Worm (Caenorhabditis elegans) whole organism, L4 larva: Measurements from ENCODE around the gene daf-12.

Experiments
- D1046.2 ChIP-seq: fragments of 200-800 bp; sonication (Bioruptor generic); IDR thresholded peaks from 2 replicates; pipeline ENCODE4 v1.3.6; 2022; ENCODE audit warnings: missing genetic modification characterization, missing compliant biosample characterization
- F10B5.3 ChIP-seq: sonication (generic microtip); optimal IDR thresholded peaks from 2 replicates; lab custom pipeline; 2016; ENCODE audit warnings: mild to moderate bottlenecking, missing genetic modification characterization, missing compliant biosample characterization
- F37D6.2 ChIP-seq: sonication (generic microtip); optimal IDR thresholded peaks from 2 replicates; lab custom pipeline; 2016; ENCODE audit warnings: mild to moderate bottlenecking, missing genetic modification characterization, missing compliant biosample characterization
- F49E8.2 ChIP-seq: sonication (generic microtip); optimal IDR thresholded peaks from 2 replicates; lab custom pipeline; 2016; ENCODE audit warnings: missing compliant biosample characterization, mild to moderate bottlenecking, missing genetic modification characterization, borderline replicate concordance
- T20F7.1 ChIP-seq: fragments of 200-800 bp; sonication (Bioruptor generic); optimal IDR thresholded peaks from 2 replicates; lab custom pipeline; 2018; ENCODE audit warnings: mild to moderate bottlenecking, missing genetic modification characterization, missing compliant biosample characterization
- T26A8.4 ChIP-seq: fragments of 200-800 bp; sonication (Bioruptor generic); IDR thresholded peaks from 2 replicates; pipeline ENCODE4 v1.3.6; 2022; ENCODE audit warnings: missing genetic modification characterization, missing compliant biosample characterization
- Y48G9A.11 ChIP-seq: fragments of 200-800 bp; sonication (Bioruptor generic); IDR thresholded peaks from 2 replicates; pipeline ENCODE4 v1.3.6; 2022; ENCODE audit warnings: missing genetic modification reagents, missing genetic modification characterization, missing compliant biosample characterization
- ZK546.5 ChIP-seq, 2 experiments: sonication (generic microtip); optimal IDR thresholded peaks; 2 replicates each; lab custom pipeline; 2017; ENCODE audit warnings: missing biosample characterization in 2 of 2, missing genetic modification characterization in 2 of 2
- aly-2 ChIP-seq: sonication (generic microtip); optimal IDR thresholded peaks from 2 replicates; lab custom pipeline; 2018; ENCODE audit warnings: missing biosample characterization, missing genetic modification characterization
- arid-1 ChIP-seq: fragments of 200-800 bp; sonication (Bioruptor generic); conservative IDR thresholded peaks from 2 replicates; pipeline ENCODE4 v1.3.6; 2022; ENCODE audit warnings: missing genetic modification reagents, missing genetic modification characterization, missing compliant biosample characterization
- ceh-28 ChIP-seq: fragments of 150-350 bp; optimal IDR thresholded peaks from 2 replicates; lab custom pipeline; 2014; ENCODE audit warnings: missing biosample characterization, missing genetic modification reagents, missing genetic modification characterization
- ceh-32 ChIP-seq: sonication (generic microtip); optimal IDR thresholded peaks from 2 replicates; lab custom pipeline; 2016; ENCODE audit warnings: mild to moderate bottlenecking, missing genetic modification characterization, missing compliant biosample characterization; ENCODE audit not compliant: poor library complexity
- ceh-62 ChIP-seq: sonication (generic microtip); optimal IDR thresholded peaks from 2 replicates; lab custom pipeline; 2017; ENCODE audit warnings: missing biosample characterization, missing genetic modification characterization
- ces-1 ChIP-seq: fragments of 150-350 bp; sonication (generic microtip); optimal IDR thresholded peaks from 4 replicates; lab custom pipeline; 2014; ENCODE audit warnings: missing biosample characterization, missing genetic modification reagents, missing genetic modification characterization
- cey-2 ChIP-seq: sonication (generic microtip); optimal IDR thresholded peaks from 3 replicates; lab custom pipeline; 2017; ENCODE audit warnings: missing genetic modification characterization, mild to moderate bottlenecking, missing compliant biosample characterization, antibody characterized with exemption, borderline replicate concordance; ENCODE audit not compliant: insufficient read depth
- ctbp-1 ChIP-seq: fragments of 200-800 bp; sonication (Bioruptor generic); IDR thresholded peaks from 2 replicates; pipeline ENCODE4 v1.3.6; 2022; ENCODE audit warnings: missing genetic modification reagents, missing genetic modification characterization, missing compliant biosample characterization
- daf-16 ChIP-seq, 3 experiments: sonication (generic microtip); optimal IDR thresholded peaks; 2 replicates each; lab custom pipeline; 2016 to 2017; ENCODE audit warnings: missing genetic modification characterization in 3 of 3, missing genetic modification reagents in 3 of 3, mild to moderate bottlenecking in 2 of 3, missing compliant biosample characterization in 2 of 3, missing biosample characterization in 1 of 3, moderate library complexity in 1 of 3
- dmd-9 ChIP-seq: fragments of 200-800 bp; sonication (Bioruptor generic); IDR thresholded peaks from 2 replicates; pipeline ENCODE4 v1.3.6; 2022; ENCODE audit warnings: missing genetic modification reagents, missing genetic modification characterization, missing compliant biosample characterization
- dpl-1 ChIP-seq: fragments of 150-350 bp; optimal IDR thresholded peaks from 2 replicates; lab custom pipeline; 2014; ENCODE audit warnings: missing biosample characterization, missing genetic modification reagents, missing genetic modification characterization
- duxl-1 ChIP-seq: sonication (generic microtip); optimal IDR thresholded peaks from 2 replicates; lab custom pipeline; 2016; ENCODE audit warnings: mild to moderate bottlenecking, missing genetic modification characterization, moderate library complexity, missing compliant biosample characterization; ENCODE audit not compliant: poor library complexity
- egl-27 ChIP-seq: sonication (generic microtip); optimal IDR thresholded peaks from 3 replicates; lab custom pipeline; 2017; ENCODE audit warnings: missing biosample characterization, missing genetic modification reagents, missing genetic modification characterization
- egl-43 ChIP-seq: fragments of 200-800 bp; sonication (Bioruptor generic); IDR thresholded peaks from 2 replicates; pipeline ENCODE4 v1.3.6; 2022; ENCODE audit warnings: missing genetic modification reagents, missing genetic modification characterization, missing compliant biosample characterization
- fkh-10 ChIP-seq: fragments of 150-350 bp; optimal IDR thresholded peaks from 2 replicates; lab custom pipeline; 2014; ENCODE audit warnings: missing biosample characterization, missing genetic modification reagents, missing genetic modification characterization
- gei-8 ChIP-seq: fragments of 200-800 bp; sonication (Bioruptor generic); optimal IDR thresholded peaks from 2 replicates; lab custom pipeline; 2018; ENCODE audit warnings: mild to moderate bottlenecking, missing genetic modification characterization, missing compliant biosample characterization
- hlh-30 ChIP-seq: sonication (generic microtip); optimal IDR thresholded peaks from 2 replicates; lab custom pipeline; 2017; ENCODE audit warnings: antibody characterized with exemption, mild to moderate bottlenecking, missing genetic modification characterization, missing compliant biosample characterization; ENCODE audit not compliant: insufficient read depth
- hmg-1.1 ChIP-seq: fragments of 200-800 bp; sonication (Bioruptor generic); IDR thresholded peaks from 2 replicates; pipeline ENCODE4 v1.3.6; 2022; ENCODE audit warnings: missing genetic modification reagents, missing genetic modification characterization, missing compliant biosample characterization
- lin-13 ChIP-seq: fragments of 150-350 bp; optimal IDR thresholded peaks from 2 replicates; lab custom pipeline; 2014; ENCODE audit warnings: missing biosample characterization, missing genetic modification reagents, missing genetic modification characterization
- lin-15B ChIP-seq: fragments of 150-350 bp; sonication (generic microtip); optimal IDR thresholded peaks from 3 replicates; lab custom pipeline; 2014; ENCODE audit warnings: missing biosample characterization, missing genetic modification characterization
- lir-3 ChIP-seq: sonication (generic microtip); optimal IDR thresholded peaks from 2 replicates; lab custom pipeline; 2016; ENCODE audit warnings: mild to moderate bottlenecking, missing genetic modification characterization, missing compliant biosample characterization
- mdl-1 ChIP-seq, 2 experiments: fragments of 150-350 bp in 1 of 2; sonication (generic microtip) in 1 of 2; optimal IDR thresholded peaks; 2 replicates each; lab custom pipeline; 2014 to 2017; ENCODE audit warnings: missing biosample characterization in 2 of 2, missing genetic modification characterization in 2 of 2
- mdt-29 ChIP-seq: fragments of 200-800 bp; sonication (Bioruptor generic); IDR thresholded peaks from 2 replicates; pipeline ENCODE4 v1.3.6; 2022; ENCODE audit warnings: missing genetic modification reagents, missing genetic modification characterization, missing compliant biosample characterization
- mes-2 ChIP-seq: sonication (generic microtip); optimal IDR thresholded peaks from 2 replicates; lab custom pipeline; 2016; ENCODE audit warnings: missing genotype, mild to moderate bottlenecking, missing genetic modification characterization, missing compliant biosample characterization; ENCODE audit not compliant: poor library complexity, severe bottlenecking
- nhr-10 ChIP-seq: fragments of 150-350 bp; optimal IDR thresholded peaks from 2 replicates; lab custom pipeline; 2014; ENCODE audit warnings: missing biosample characterization, missing genetic modification characterization
- nhr-11 ChIP-seq: fragments of 150-350 bp; optimal IDR thresholded peaks from 2 replicates; lab custom pipeline; 2014; ENCODE audit warnings: missing biosample characterization, missing genetic modification characterization
- nhr-42 ChIP-seq: fragments of 200-800 bp; sonication (Bioruptor generic); IDR thresholded peaks from 2 replicates; pipeline ENCODE4 v1.3.6; 2022; ENCODE audit warnings: missing genetic modification characterization, missing compliant biosample characterization
- nhr-48 ChIP-seq: sonication (generic microtip); optimal IDR thresholded peaks from 2 replicates; lab custom pipeline; 2016; ENCODE audit warnings: mild to moderate bottlenecking, missing genetic modification characterization, missing compliant biosample characterization
- nhr-76 ChIP-seq: fragments of 150-350 bp; optimal IDR thresholded peaks from 2 replicates; lab custom pipeline; 2014; ENCODE audit warnings: missing biosample characterization, missing genetic modification characterization
- php-3 ChIP-seq: fragments of 200-800 bp; sonication (Bioruptor generic); IDR thresholded peaks from 2 replicates; pipeline ENCODE4 v1.3.6; 2022; ENCODE audit warnings: missing genetic modification reagents, missing genetic modification characterization, missing compliant biosample characterization
- pqm-1 ChIP-seq: sonication (generic microtip); optimal IDR thresholded peaks from 2 replicates; lab custom pipeline; 2017; ENCODE audit warnings: missing biosample characterization, missing genetic modification characterization
- sdz-12 ChIP-seq: fragments of 200-800 bp; sonication (Bioruptor generic); optimal IDR thresholded peaks from 2 replicates; lab custom pipeline; 2018; ENCODE audit warnings: mild to moderate bottlenecking, missing genetic modification characterization, missing compliant biosample characterization
- skn-1 ChIP-seq: fragments of 150-350 bp; optimal IDR thresholded peaks from 2 replicates; lab custom pipeline; 2014; ENCODE audit warnings: missing biosample characterization, missing genetic modification characterization
- spr-1 ChIP-seq: sonication (generic microtip); optimal IDR thresholded peaks from 2 replicates; lab custom pipeline; 2016; ENCODE audit warnings: mild to moderate bottlenecking, missing genetic modification characterization, missing compliant biosample characterization
- tag-97 ChIP-seq: fragments of 200-800 bp; sonication (Bioruptor generic); IDR thresholded peaks from 2 replicates; pipeline ENCODE4 v1.3.6; 2022; ENCODE audit warnings: missing genetic modification characterization, missing compliant biosample characterization
- unc-39 ChIP-seq: sonication (generic microtip); optimal IDR thresholded peaks from 2 replicates; lab custom pipeline; 2017; ENCODE audit warnings: missing biosample characterization, missing genetic modification characterization
- zfp-2 ChIP-seq: sonication (generic microtip); optimal IDR thresholded peaks from 2 replicates; lab custom pipeline; 2016; ENCODE audit warnings: mild to moderate bottlenecking, missing genetic modification characterization, missing compliant biosample characterization
- zfp-3 ChIP-seq: fragments of 200-800 bp; sonication (Bioruptor generic); conservative IDR thresholded peaks from 2 replicates; pipeline ENCODE4 v1.3.6; 2022; ENCODE audit warnings: missing genetic modification reagents, missing genetic modification characterization, missing compliant biosample characterization
- zip-2 ChIP-seq: fragments of 150-350 bp; optimal IDR thresholded peaks from 2 replicates; lab custom pipeline; 2014; ENCODE audit warnings: missing biosample characterization, missing genetic modification characterization
- ztf-7 ChIP-seq: fragments of 150-350 bp; optimal IDR thresholded peaks from 2 replicates; lab custom pipeline; 2014; ENCODE audit warnings: missing biosample characterization, missing genetic modification characterization

daf-12 gene

ce11 chrX:10667424-10668291 is 31.9 kb downstream of the daf-12 start (continued):
- TF ChIP-seq arid-1 (GFP tag; lab: Robert Waterston, UW) (peak; percentile 59; the same call in 1 of the 2 replicates), aly-2 (tag; lab: Kevin White, UChicago) (no peak), lin-15B (tag; lab: Kevin White, UChicago) (no peak), cey-2 (tag; lab: Kevin White, UChicago) (no peak), skn-1 (tag; lab: Kevin White, UChicago) (no peak), php-3 (no peak), ceh-62 (no peak), tag-97 (GFP tag; lab: Robert Waterston, UW) (no peak), sdz-12 (GFP tag; lab: Kevin White, UChicago) (no peak), zfp-2 (tag; lab: Kevin White, UChicago) (no peak), ceh-28 (tag; lab: Kevin White, UChicago) (no peak), lir-3 (tag; lab: Kevin White, UChicago) (peak; percentile 28), daf-16 (GFP tag; optimal IDR thresholded peaks at IDR 0.05; lab: Kevin White, UChicago) (peak in 1 of 2 experiments; percentile 46), daf-16 (tag; optimal IDR thresholded peaks at IDR 0.05; lab: Kevin White, UChicago) (peak; percentile 41), ceh-32 (no peak), lin-13 (GFP tag; lab: Kevin White, UChicago) (peak; percentile 38), unc-39 (tag; lab: Kevin White, UChicago) (no peak), hlh-30 (tag; lab: Kevin White, UChicago) (peak; percentile 36), nhr-76 (tag; lab: Kevin White, UChicago) (no peak), D1046.2 (GFP tag; lab: Robert Waterston, UW) (0 out of 2 replicates have a peak, but pooled peaks have one; percentile 43), egl-27 (no peak), zip-2 (tag; lab: Kevin White, UChicago) (peak; percentile 58), egl-43 (GFP tag; lab: Robert Waterston, UW) (peak; percentile 83), hmg-1.1 (GFP tag; lab: Robert Waterston, UW) (peak; percentile 22; the same call in 1 of the 2 replicates), dmd-9 (GFP tag; lab: Robert Waterston, UW) (peak; percentile 66; the same call in 1 of the 2 replicates), nhr-42 (0 out of 2 replicates have a peak, but pooled peaks have one; percentile 61), T26A8.4 (peak; percentile 27), Y48G9A.11 (GFP tag; lab: Robert Waterston, UW) (peak; percentile 56), mdl-1 (tag; optimal IDR thresholded peaks at IDR 0.05; lab: Kevin White, UChicago) (no peak), nhr-48 (no peak), duxl-1 (tag; lab: Kevin White, UChicago) (peak; percentile 73), dpl-1 (GFP tag; lab: Kevin White, UChicago) (no peak), spr-1 (tag; lab: Kevin White, UChicago) (no peak), ztf-7 (no peak), F37D6.2 (tag; lab: Kevin White, UChicago) (no peak), nhr-11 (tag; lab: Kevin White, UChicago) (no peak), ctbp-1 (GFP tag; lab: Robert Waterston, UW) (peak; percentile 27; the same call in 1 of the 2 replicates), nhr-10 (tag; lab: Kevin White, UChicago) (no peak), fkh-10 (GFP tag; lab: Kevin White, UChicago) (no peak), pqm-1 (no peak), mdt-29 (GFP tag; lab: Robert Waterston, UW) (no peak), T20F7.1 (GFP tag; lab: Kevin White, UChicago) (no peak), ZK546.5 (tag; optimal IDR thresholded peaks at IDR 0.05; lab: Kevin White, UChicago) (no peak), mes-2 (peak; percentile 82), F10B5.3 (tag; lab: Kevin White, UChicago) (peak; percentile 29), ces-1 (GFP tag; lab: Kevin White, UChicago) (no peak), F49E8.2 (no peak), zfp-3 (GFP tag; lab: Robert Waterston, UW) (no peak; the same call in 1 of the 2 replicates), gei-8 (GFP tag; lab: Kevin White, UChicago) (no peak)
